Fruit fly (Drosophila melanogaster) whole organism, embryonic: ENCODE measurements around the gene CG43401.

ENCODE experiments used
- Asciz ChIP-seq: fragments of 200-800 bp; sonication (Bioruptor generic); optimal IDR thresholded peaks from 2 replicates; lab custom pipeline; 2017; ENCODE audit warnings: missing biosample characterization, mild to moderate bottlenecking, missing genetic modification characterization, missing genetic modification reagents
- CG11093 ChIP-seq: fragments of 200-800 bp; sonication (Bioruptor generic); IDR thresholded peaks from 3 replicates; pipeline ENCODE4 v1.3.6; 2022; ENCODE audit warnings: missing biosample characterization, missing genetic modification characterization
- CG12155 ChIP-seq: fragments of 200-800 bp; sonication (Bioruptor generic); optimal IDR thresholded peaks from 3 replicates; lab custom pipeline; 2016; ENCODE audit warnings: missing biosample characterization, missing genetic modification characterization
- CG12659 ChIP-seq: fragments of 200-800 bp; sonication (Bioruptor generic); optimal IDR thresholded peaks from 3 replicates; lab custom pipeline; 2017; ENCODE audit warnings: mild to moderate bottlenecking, missing biosample characterization, missing genetic modification reagents, missing genetic modification characterization
- CG13296 ChIP-seq: fragments of 200-800 bp; sonication (Bioruptor generic); optimal IDR thresholded peaks from 3 replicates; lab custom pipeline; 2018; ENCODE audit warnings: missing biosample characterization, mild to moderate bottlenecking, missing genetic modification characterization
- CG13624 ChIP-seq: fragments of 200-800 bp; sonication (Bioruptor generic); optimal IDR thresholded peaks from 2 replicates; lab custom pipeline; 2016; ENCODE audit warnings: missing biosample characterization, missing genetic modification characterization
- CG2199 ChIP-seq: fragments of 200-800 bp; sonication (Bioruptor generic); IDR thresholded peaks from 3 replicates; pipeline ENCODE4 v1.3.6; 2022; ENCODE audit warnings: missing biosample characterization, missing genetic modification characterization
- CG2678 ChIP-seq: fragments of 200-800 bp; sonication (Bioruptor generic); optimal IDR thresholded peaks from 3 replicates; lab custom pipeline; 2019; ENCODE audit warnings: missing biosample characterization, mild to moderate bottlenecking, missing genetic modification characterization, moderate library complexity
- CG31441 ChIP-seq: fragments of 200-800 bp; sonication (Bioruptor generic); IDR thresholded peaks from 2 replicates; pipeline ENCODE4 v1.3.6; 2022; ENCODE audit warnings: missing biosample characterization, missing genetic modification characterization
- CG4328 ChIP-seq: fragments of 200-800 bp; sonication (Bioruptor generic); optimal IDR thresholded peaks from 3 replicates; lab custom pipeline; 2017; ENCODE audit warnings: missing biosample characterization, missing genetic modification reagents, missing genetic modification characterization
- CG5180 ChIP-seq: fragments of 200-800 bp; sonication (Bioruptor generic); optimal IDR thresholded peaks from 3 replicates; lab custom pipeline; 2017; ENCODE audit warnings: missing biosample characterization, missing genetic modification characterization, mild to moderate bottlenecking, moderate library complexity, missing genetic modification reagents
- CG6813 ChIP-seq: fragments of 200-800 bp; sonication (Bioruptor generic); optimal IDR thresholded peaks from 2 replicates; lab custom pipeline; 2017; ENCODE audit warnings: missing biosample characterization, missing genetic modification characterization, mild to moderate bottlenecking, moderate library complexity, missing genetic modification reagents
- CG7372 ChIP-seq: fragments of 200-800 bp; sonication (Bioruptor generic); IDR thresholded peaks from 2 replicates; pipeline ENCODE4 v1.3.6; 2022; ENCODE audit warnings: missing biosample characterization, missing genetic modification characterization
- CG9876 ChIP-seq: fragments of 200-800 bp; sonication (Bioruptor generic); optimal IDR thresholded peaks from 2 replicates; lab custom pipeline; 2016; ENCODE audit warnings: missing biosample characterization, missing genetic modification characterization
- CHES-1-like ChIP-seq: fragments of 200-800 bp; sonication (Bioruptor generic); optimal IDR thresholded peaks from 2 replicates; lab custom pipeline; 2016; ENCODE audit warnings: missing biosample characterization, missing genetic modification characterization
- CrebB ChIP-seq: fragments of 200-800 bp; sonication (Bioruptor generic); optimal IDR thresholded peaks from 3 replicates; lab custom pipeline; 2018; ENCODE audit warnings: missing biosample characterization, mild to moderate bottlenecking, missing genetic modification characterization
- Dip3 ChIP-seq: fragments of 200-800 bp; sonication (Bioruptor generic); optimal IDR thresholded peaks from 3 replicates; lab custom pipeline; 2016; ENCODE audit warnings: missing biosample characterization, missing genetic modification characterization
- HLH54F ChIP-seq: fragments of 200-800 bp; sonication (Bioruptor generic); optimal IDR thresholded peaks from 3 replicates; lab custom pipeline; 2016; ENCODE audit warnings: missing biosample characterization, missing genetic modification characterization
- Hmx ChIP-seq: fragments of 200-800 bp; sonication (Bioruptor generic); optimal IDR thresholded peaks from 2 replicates; lab custom pipeline; 2016; ENCODE audit warnings: missing biosample characterization, missing genetic modification characterization
- Hr78 ChIP-seq, 2 experiments: fragments of 200-800 bp in 1 of 2; fragments of >200 bp in 1 of 2; sonication (Bioruptor generic) in 1 of 2; optimal IDR thresholded peaks; 2 replicates each; lab custom pipeline; 2017 to 2019; ENCODE audit warnings: missing biosample characterization in 2 of 2, missing genetic modification characterization in 2 of 2, mild to moderate bottlenecking in 1 of 2, moderate library complexity in 1 of 2
- Kr ChIP-seq: fragments of 200-800 bp; sonication (Bioruptor generic); optimal IDR thresholded peaks from 2 replicates; lab custom pipeline; 2017; ENCODE audit warnings: missing biosample characterization, mild to moderate bottlenecking, missing genetic modification characterization
- MTF-1 ChIP-seq: fragments of 200-800 bp; sonication (Bioruptor generic); optimal IDR thresholded peaks from 2 replicates; lab custom pipeline; 2018; ENCODE audit warnings: missing biosample characterization, mild to moderate bottlenecking, missing genetic modification characterization, borderline replicate concordance
- NC2β ChIP-seq: fragments of 200-800 bp; sonication (Bioruptor generic); optimal IDR thresholded peaks from 2 replicates; lab custom pipeline; 2016; ENCODE audit warnings: missing biosample characterization, missing genetic modification characterization
- NfI ChIP-seq: fragments of 200-800 bp; sonication (Bioruptor generic); optimal IDR thresholded peaks from 3 replicates; lab custom pipeline; 2018; ENCODE audit warnings: missing biosample characterization, mild to moderate bottlenecking, missing genetic modification characterization, moderate library complexity
- Ravus ChIP-seq: fragments of 200-800 bp; sonication (Bioruptor generic); IDR thresholded peaks from 2 replicates; pipeline ENCODE4 v1.3.6; 2022; ENCODE audit warnings: missing biosample characterization, missing genetic modification characterization
- Spps ChIP-seq: fragments of 200-800 bp; sonication (Bioruptor generic); optimal IDR thresholded peaks from 2 replicates; lab custom pipeline; 2018; ENCODE audit warnings: missing biosample characterization, mild to moderate bottlenecking, missing genetic modification characterization
- Xrp1 ChIP-seq: fragments of 200-800 bp; sonication (Bioruptor generic); IDR thresholded peaks from 2 replicates; pipeline ENCODE4 v1.3.6; 2022; ENCODE audit warnings: missing biosample characterization, missing genetic modification characterization
- abd-A ChIP-seq: fragments of 200-800 bp; sonication (Bioruptor generic); optimal IDR thresholded peaks from 3 replicates; lab custom pipeline; 2019; ENCODE audit warnings: missing biosample characterization, mild to moderate bottlenecking, missing genetic modification characterization, moderate library complexity
- ara ChIP-seq: fragments of 200-800 bp; sonication (Bioruptor generic); IDR thresholded peaks from 2 replicates; pipeline ENCODE4 v1.3.6; 2022; ENCODE audit warnings: missing biosample characterization, missing genetic modification characterization
- cg ChIP-seq: fragments of 200-800 bp; sonication (Bioruptor generic); optimal IDR thresholded peaks from 3 replicates; lab custom pipeline; 2019; ENCODE audit warnings: missing biosample characterization, mild to moderate bottlenecking, missing genetic modification characterization, moderate library complexity
- chif ChIP-seq, 2 experiments: fragments of 200-800 bp; sonication (Bioruptor generic); optimal IDR thresholded peaks; 3 replicates each; lab custom pipeline; 2016; ENCODE audit warnings: missing biosample characterization in 2 of 2, missing genetic modification characterization in 2 of 2
- ci ChIP-seq: fragments of 200-800 bp; sonication (Bioruptor generic); IDR thresholded peaks from 3 replicates; pipeline ENCODE4 v1.3.6; 2022; ENCODE audit warnings: missing biosample characterization, missing genetic modification characterization
- crol ChIP-seq: fragments of 200-800 bp; sonication (Bioruptor generic); IDR thresholded peaks from 2 replicates; pipeline ENCODE4 v1.3.6; 2022; ENCODE audit warnings: missing biosample characterization, missing genetic modification characterization
- dan ChIP-seq: fragments of 200-800 bp; sonication (Bioruptor generic); IDR thresholded peaks from 2 replicates; pipeline ENCODE4 v1.3.6; 2022; ENCODE audit warnings: missing biosample characterization, missing genetic modification characterization
- danr ChIP-seq: fragments of 200-800 bp; sonication (Bioruptor generic); IDR thresholded peaks from 2 replicates; pipeline ENCODE4 v1.3.6; 2022; ENCODE audit warnings: missing biosample characterization, missing genetic modification characterization
- disco-r ChIP-seq: fragments of 200-800 bp; sonication (Bioruptor generic); optimal IDR thresholded peaks from 2 replicates; lab custom pipeline; 2016; ENCODE audit warnings: missing biosample characterization, missing genetic modification characterization
- emc ChIP-seq: fragments of 200-800 bp; sonication (Bioruptor generic); optimal IDR thresholded peaks from 2 replicates; lab custom pipeline; 2016; ENCODE audit warnings: missing biosample characterization, missing genetic modification characterization
- fd3F ChIP-seq: fragments of 200-800 bp; sonication (Bioruptor generic); optimal IDR thresholded peaks from 2 replicates; lab custom pipeline; 2018; ENCODE audit warnings: missing biosample characterization, mild to moderate bottlenecking, missing genetic modification characterization, moderate library complexity
- grn ChIP-seq: fragments of 200-800 bp; sonication (Bioruptor generic); optimal IDR thresholded peaks from 3 replicates; lab custom pipeline; 2017; ENCODE audit warnings: missing biosample characterization, missing genetic modification characterization
- her ChIP-seq: fragments of 200-800 bp; sonication (Bioruptor generic); optimal IDR thresholded peaks from 2 replicates; lab custom pipeline; 2016; ENCODE audit warnings: missing biosample characterization, missing genetic modification characterization
- jumu ChIP-seq: fragments of 200-800 bp; sonication (Bioruptor generic); optimal IDR thresholded peaks from 3 replicates; lab custom pipeline; 2016; ENCODE audit warnings: missing biosample characterization, missing genetic modification characterization
- kni ChIP-seq: fragments of 200-800 bp; sonication (Bioruptor generic); optimal IDR thresholded peaks from 3 replicates; lab custom pipeline; 2017; ENCODE audit warnings: mild to moderate bottlenecking, missing biosample characterization, missing genetic modification reagents, missing genetic modification characterization
- oc ChIP-seq: fragments of 200-800 bp; sonication (Bioruptor generic); optimal IDR thresholded peaks from 2 replicates; lab custom pipeline; 2018; ENCODE audit warnings: missing biosample characterization, mild to moderate bottlenecking, missing genetic modification characterization, moderate library complexity
- pros ChIP-seq: fragments of 200-800 bp; sonication (Bioruptor generic); optimal IDR thresholded peaks from 3 replicates; lab custom pipeline; 2019; ENCODE audit warnings: missing biosample characterization, mild to moderate bottlenecking, missing genetic modification characterization, moderate library complexity
- sd ChIP-seq: fragments of 200-800 bp; sonication (Bioruptor generic); optimal IDR thresholded peaks from 3 replicates; lab custom pipeline; 2018; ENCODE audit warnings: missing biosample characterization, mild to moderate bottlenecking, missing genetic modification characterization, moderate library complexity
- so ChIP-seq: fragments of 200-800 bp; sonication (Bioruptor generic); IDR thresholded peaks from 3 replicates; pipeline ENCODE4 v1.3.6; 2022; ENCODE audit warnings: missing biosample characterization, missing genetic modification characterization
- sug ChIP-seq: fragments of 200-800 bp; optimal IDR thresholded peaks from 2 replicates; lab custom pipeline; 2019; ENCODE audit warnings: missing biosample characterization, mild to moderate bottlenecking, missing genetic modification characterization, moderate library complexity
- trem ChIP-seq: fragments of 200-800 bp; optimal IDR thresholded peaks from 3 replicates; lab custom pipeline; 2019; ENCODE audit warnings: missing biosample characterization, mild to moderate bottlenecking, missing genetic modification characterization, moderate library complexity
- unpg ChIP-seq: fragments of 200-800 bp; sonication (Bioruptor generic); optimal IDR thresholded peaks from 3 replicates; lab custom pipeline; 2018; ENCODE audit warnings: missing biosample characterization, mild to moderate bottlenecking, missing genetic modification characterization, moderate library complexity
- zen ChIP-seq: fragments of 200-800 bp; sonication (Bioruptor generic); optimal IDR thresholded peaks from 3 replicates; lab custom pipeline; 2018; ENCODE audit warnings: missing biosample characterization, mild to moderate bottlenecking, missing genetic modification characterization, moderate library complexity
- zf30C ChIP-seq: fragments of 200-800 bp; sonication (Bioruptor generic); optimal IDR thresholded peaks from 3 replicates; lab custom pipeline; 2018; ENCODE audit warnings: missing biosample characterization, mild to moderate bottlenecking, missing genetic modification characterization

Gene CG43401

DNA sequence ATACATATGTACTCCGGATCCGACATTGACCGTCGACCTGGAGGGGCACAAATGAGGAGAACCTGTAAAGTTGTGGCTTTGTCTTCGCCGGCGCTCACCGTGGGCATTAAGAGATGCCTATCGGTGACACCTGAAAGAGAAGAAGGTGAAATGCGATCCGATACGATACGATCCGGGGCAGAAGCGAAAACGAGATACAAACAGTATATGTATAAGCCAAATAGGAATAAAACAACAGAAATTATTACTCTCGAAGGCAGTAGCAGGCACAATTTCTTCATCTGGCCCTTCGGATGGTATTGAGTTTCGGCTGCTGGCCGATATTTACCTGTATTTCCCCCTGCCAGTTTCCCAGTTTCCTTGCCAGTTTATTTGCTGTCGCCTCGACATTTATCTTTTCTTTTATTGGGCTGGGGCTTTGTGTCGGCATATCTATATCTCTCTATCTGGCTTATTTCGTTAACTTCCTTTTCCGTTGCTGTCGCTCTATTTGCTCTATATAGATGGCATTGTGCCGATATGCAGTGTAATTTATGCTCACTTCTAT lies 35.2 kb downstream of the CG43401 start:
- TF ChIP-seq CG6813 (GFP tag; lab: Kevin White, UChicago) (no peak), CG2678 (tag; lab: Kevin White, UChicago) (no peak), dan (GFP tag; lab: Robert Waterston, UW) (no peak), cg (peak; percentile 7), crol (0 out of 2 replicates have a peak, but pooled peaks have one; percentile 14), Ravus (GFP tag; lab: Robert Waterston, UW) (no peak), CG2199 (GFP tag; lab: Robert Waterston, UW) (peak; percentile 73; the same call in 1 of the 3 replicates), NC2β (no peak), CHES-1-like (GFP tag; lab: Kevin White, UChicago) (no peak), ci (GFP tag; lab: Robert Waterston, UW) (0 out of 3 replicates have a peak, but pooled peaks have one; percentile 36), so (GFP tag; lab: Robert Waterston, UW) (0 out of 3 replicates have a peak, but pooled peaks have one; percentile 11), CG12155 (no peak), grn (GFP tag; lab: Kevin White, UChicago) (peak; percentile 98), Kr (GFP tag; lab: Kevin White, UChicago) (peak; percentile 9), disco-r (GFP tag; lab: Kevin White, UChicago) (no peak), zen (tag; lab: Kevin White, UChicago) (peak; percentile 35), Hr78 (GFP tag; optimal IDR thresholded peaks at IDR 0.05; lab: Kevin White, UChicago) (peak in 1 of 2 experiments; percentile 3), CG11093 (GFP tag; lab: Robert Waterston, UW) (no peak), oc (peak; percentile 19), abd-A (tag; lab: Kevin White, UChicago) (peak; percentile 62), MTF-1 (no peak), sd (tag; lab: Kevin White, UChicago) (no peak), NfI (GFP tag; lab: Kevin White, UChicago) (no peak), CG9876 (no peak), emc (GFP tag; lab: Kevin White, UChicago) (no peak), pros (GFP tag; lab: Kevin White, UChicago) (peak; percentile 32), CG13296 (no peak), CG7372 (no peak), her (GFP tag; lab: Kevin White, UChicago) (no peak), kni (GFP tag; lab: Kevin White, UChicago) (peak; percentile 88)

DNA sequence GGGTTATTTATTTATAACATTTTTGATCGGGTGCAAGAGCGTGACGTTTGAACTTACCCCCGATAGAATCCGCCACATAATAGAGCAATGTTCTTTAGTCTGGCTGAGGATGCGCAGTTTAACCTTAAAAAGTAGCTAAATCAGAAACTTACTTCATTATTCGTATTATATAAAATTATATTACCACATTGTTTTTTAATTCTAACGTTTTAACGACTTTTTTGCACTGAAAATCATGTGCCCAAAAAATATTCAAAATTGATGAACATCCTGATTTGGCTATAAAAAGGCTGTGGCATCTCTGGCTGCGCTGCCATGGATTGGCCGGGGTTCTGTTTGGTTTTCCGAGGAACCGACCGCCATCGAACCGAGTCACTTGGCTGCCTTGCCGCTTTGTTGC lies 41.7 kb downstream of the CG43401 start:
- TF ChIP-seq CrebB (tag; lab: Kevin White, UChicago): no peak
- TF ChIP-seq CG4328 (GFP tag; lab: Kevin White, UChicago): no peak
- no peak for TF ChIP-seq Hmx
- TF ChIP-seq Xrp1 (GFP tag; lab: Robert Waterston, UW): peak; percentile 62
- no peak for TF ChIP-seq Dip3
- no peak for TF ChIP-seq ara (GFP tag; lab: Robert Waterston, UW)
- no peak for TF ChIP-seq trem (tag; lab: Kevin White, UChicago)
- no peak for TF ChIP-seq zf30C
- peak; percentile 45; the same call in 1 of the 2 replicates for TF ChIP-seq CG31441 (GFP tag; lab: Robert Waterston, UW)
- TF ChIP-seq Asciz (GFP tag; lab: Kevin White, UChicago): no peak
- TF ChIP-seq fd3F (GFP tag; lab: Kevin White, UChicago): no peak
- TF ChIP-seq sug (tag; lab: Kevin White, UChicago): no peak
- no peak for TF ChIP-seq CG13624 (GFP tag; lab: Kevin White, UChicago)
- peak; percentile 38 for TF ChIP-seq unpg (GFP tag; lab: Kevin White, UChicago)
- TF ChIP-seq CG5180 (GFP tag; lab: Kevin White, UChicago): no peak
- TF ChIP-seq HLH54F (GFP tag; lab: Kevin White, UChicago): no peak
- no peak for TF ChIP-seq chif (GFP tag; optimal IDR thresholded peaks at IDR 0.05; lab: Kevin White, UChicago)
- peak; percentile 29 for TF ChIP-seq CG2678 (tag; lab: Kevin White, UChicago)
- TF ChIP-seq danr (GFP tag; lab: Robert Waterston, UW): no peak
- no peak for TF ChIP-seq Spps (tag; lab: Kevin White, UChicago)
- no peak for TF ChIP-seq jumu
- no peak for TF ChIP-seq CG12659
- no peak for TF ChIP-seq disco-r (GFP tag; lab: Kevin White, UChicago)
